Worm (Caenorhabditis elegans): ENCODE measurements around the gene zyg-11.

zyg-11 gene

DNA sequence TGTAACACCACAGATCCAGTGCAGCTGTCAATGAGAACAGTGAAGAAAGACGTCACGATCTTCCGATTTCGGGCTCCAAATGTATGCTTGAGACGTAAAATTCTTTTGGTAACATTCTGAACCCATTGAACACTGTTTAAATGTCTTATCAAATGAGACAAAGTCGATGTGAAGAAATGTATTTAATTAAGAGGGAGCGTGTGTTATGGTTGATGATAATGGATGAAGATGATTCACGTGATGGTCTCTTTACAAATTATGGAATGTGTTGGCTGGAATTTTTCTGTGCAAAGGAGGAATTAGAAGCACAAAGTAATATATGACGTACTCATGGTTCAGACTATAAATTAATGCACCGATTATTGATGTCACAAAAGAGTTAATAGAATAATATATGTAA is 10.5 kb upstream of the zyg-11 start:
- TF ChIP-seq W03F9.2 (tag; optimal IDR thresholded peaks at IDR 0.05) = no peak
- no peak for TF ChIP-seq dao-5 (tag; optimal IDR thresholded peaks at IDR 0.05)
- no peak for TF ChIP-seq him-1 (tag; optimal IDR thresholded peaks at IDR 0.05)

DNA sequence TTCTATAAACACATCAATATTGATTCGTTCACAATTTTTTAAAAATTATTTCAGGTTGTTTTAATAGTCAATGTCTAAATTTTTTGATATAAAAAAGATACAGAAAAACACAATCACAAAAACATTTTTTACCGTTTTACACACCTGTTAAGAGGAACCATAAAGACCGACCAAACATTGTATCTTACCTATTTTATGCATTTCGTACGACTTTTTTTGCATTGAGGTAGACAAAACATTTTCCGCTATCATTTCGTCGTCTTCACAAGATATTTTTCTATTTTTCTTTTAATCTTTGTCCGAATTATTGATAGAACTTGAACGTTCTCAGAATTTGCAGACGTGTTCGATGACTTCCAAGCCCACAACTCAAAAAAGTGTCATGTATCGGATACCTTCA is 9.1 kb upstream of the zyg-11 start, which contains the start of gene glna-2:
glna-2 (plus strand) TSS at position 301 of the 400 bp plus-strand sequence.
- TF ChIP-seq dao-5 (tag; optimal IDR thresholded peaks at IDR 0.05) = no peak
- TF ChIP-seq him-1 (tag; optimal IDR thresholded peaks at IDR 0.05) = no peak
- no peak for TF ChIP-seq W03F9.2 (tag; optimal IDR thresholded peaks at IDR 0.05)

DNA sequence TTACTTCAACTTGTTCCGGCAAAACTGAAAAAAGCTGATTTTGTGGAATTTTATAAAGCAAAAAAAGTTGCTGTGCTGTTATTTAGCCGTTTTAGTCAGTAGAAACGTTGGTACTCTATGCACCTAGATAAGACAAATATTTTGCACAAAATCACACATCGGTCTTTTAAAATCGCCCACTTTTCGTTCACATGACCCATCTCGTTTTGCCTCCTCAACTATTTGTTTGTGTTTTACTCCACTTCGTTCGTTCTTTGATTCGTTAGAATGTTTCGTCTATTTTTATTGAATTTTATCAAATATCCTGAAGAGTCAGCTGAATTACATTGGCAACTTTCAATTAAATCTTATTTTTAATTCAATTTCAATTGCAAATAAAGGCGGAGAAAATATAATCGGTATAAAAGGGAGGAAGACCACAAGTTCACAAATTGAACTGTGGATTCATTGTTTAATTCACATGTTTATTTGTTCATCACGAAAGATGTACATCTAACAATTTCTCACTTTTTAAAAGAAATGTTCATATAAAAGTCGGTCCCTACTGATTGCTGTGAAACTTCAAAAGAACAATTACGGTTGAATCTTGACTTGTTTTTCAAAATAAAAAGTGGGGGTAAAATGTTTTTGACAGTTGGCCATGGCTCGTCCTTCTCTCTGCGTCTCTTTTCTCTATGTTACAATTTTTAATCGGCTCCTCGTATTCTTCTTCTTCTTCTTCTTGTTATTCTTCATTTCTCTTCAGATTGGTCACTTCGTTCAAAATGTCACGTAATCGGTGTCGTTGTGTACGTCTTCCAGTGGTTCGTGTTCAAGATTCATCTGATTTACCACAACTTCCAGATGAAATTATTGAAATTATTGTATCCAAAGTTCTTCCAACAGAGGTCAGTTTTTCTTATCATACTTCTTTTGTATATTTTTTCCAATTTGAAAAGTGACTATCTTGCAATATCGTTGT is 5.1 kb upstream of the zyg-11 start, which contains the start of gene DH11.2:
DH11.2 (plus strand) TSS at position 746 of the 961 bp plus-strand sequence.
- no peak for TF ChIP-seq W03F9.2 (tag; optimal IDR thresholded peaks at IDR 0.05)
- no peak for TF ChIP-seq him-1 (tag; optimal IDR thresholded peaks at IDR 0.05)
- TF ChIP-seq dao-5 (tag; optimal IDR thresholded peaks at IDR 0.05) = no peak

DNA sequence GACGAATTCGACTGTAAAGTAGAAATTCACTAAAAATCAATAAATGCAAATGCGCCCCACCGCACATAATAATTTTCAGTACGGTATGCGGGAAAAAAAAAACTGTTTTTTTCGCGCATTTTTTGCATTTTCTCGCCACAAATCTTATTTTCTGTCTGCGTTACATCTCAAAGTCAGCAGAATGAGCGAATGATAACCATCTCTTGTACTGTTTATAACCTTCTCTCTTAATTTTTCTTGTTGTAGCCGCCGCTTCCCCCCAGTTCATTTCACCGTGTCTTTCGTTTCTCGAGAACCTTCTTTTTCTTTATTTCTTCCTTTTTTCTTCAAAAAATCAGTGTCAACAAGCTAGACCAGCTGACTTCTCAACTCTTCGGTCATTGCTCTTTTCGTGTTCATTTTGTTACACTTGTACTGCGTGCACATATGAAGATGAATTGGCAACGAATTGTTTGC is 2.0 kb upstream of the zyg-11 start:
- TF ChIP-seq him-1 (tag; optimal IDR thresholded peaks at IDR 0.05) (no peak), W03F9.2 (tag; optimal IDR thresholded peaks at IDR 0.05) (peak; percentile 29)

DNA sequence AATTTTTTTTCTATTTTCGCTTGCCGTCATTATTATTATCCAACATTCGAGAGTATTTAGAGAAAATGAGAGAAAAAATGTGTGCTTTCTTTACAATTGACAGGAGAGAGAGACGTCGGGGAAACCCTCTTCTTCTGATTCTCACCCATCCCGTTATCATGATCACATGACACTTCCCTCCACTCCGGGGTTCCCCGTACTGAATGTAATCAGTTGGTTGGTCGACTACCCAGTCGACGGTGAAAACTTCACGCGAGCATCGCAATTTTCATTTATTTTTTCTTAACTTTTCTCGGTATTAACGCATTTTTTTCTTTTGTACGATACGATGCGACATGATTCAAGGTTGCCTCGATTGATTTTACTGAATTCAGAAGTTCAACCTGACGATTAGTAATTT is 1.3 kb upstream of the zyg-11 start:
- TF ChIP-seq dao-5 (tag; optimal IDR thresholded peaks at IDR 0.05) = no peak
- peak; percentile 58 for TF ChIP-seq W03F9.2 (tag; optimal IDR thresholded peaks at IDR 0.05)

DNA sequence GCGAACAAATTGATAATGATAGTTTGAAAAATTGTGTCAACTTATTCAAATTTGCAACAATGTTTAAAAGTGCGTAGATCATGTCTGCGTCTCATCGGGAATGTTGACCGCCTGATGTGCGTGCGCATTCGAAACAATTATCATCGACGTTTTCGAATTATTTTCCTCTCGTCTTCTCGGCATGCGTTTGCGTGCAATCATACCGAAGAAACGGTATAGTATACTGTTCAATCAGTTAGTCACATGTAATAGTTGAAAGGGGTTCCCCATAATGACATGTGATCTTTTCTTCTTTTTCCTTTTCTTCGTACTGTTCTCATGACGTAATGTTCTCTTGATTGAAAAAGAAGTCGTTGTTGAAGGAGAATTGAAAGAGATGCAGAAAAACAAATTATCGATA is 719 bp upstream of the zyg-11 start:
- TF ChIP-seq dao-5 (tag; optimal IDR thresholded peaks at IDR 0.05) (peak; percentile 37), W03F9.2 (tag; optimal IDR thresholded peaks at IDR 0.05) (peak; percentile 34), him-1 (tag; optimal IDR thresholded peaks at IDR 0.05) (no peak)

DNA sequence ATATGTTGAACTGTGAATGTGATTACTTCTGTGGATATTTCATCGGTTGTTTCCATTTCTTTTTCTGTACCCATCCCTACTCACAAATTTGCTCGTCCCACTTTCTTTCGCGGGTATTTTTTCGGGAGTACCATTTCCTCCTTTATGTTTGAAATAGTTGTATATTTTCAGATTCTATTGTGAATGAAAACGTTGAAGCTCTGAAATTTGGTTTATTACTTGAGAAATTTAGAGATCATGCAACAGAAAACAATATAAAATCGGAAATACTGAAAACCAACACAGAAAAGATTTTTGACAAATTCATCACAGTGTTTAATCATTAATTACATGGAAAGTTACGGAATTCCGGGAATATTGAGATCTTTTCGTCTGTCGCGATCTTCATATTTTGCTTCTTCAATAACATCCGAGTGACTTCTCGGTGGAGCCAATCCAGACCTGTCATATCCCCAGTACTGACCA is 3.1 kb downstream of the zyg-11 start:
- no peak for TF ChIP-seq dao-5 (tag; optimal IDR thresholded peaks at IDR 0.05)
- no peak for TF ChIP-seq W03F9.2 (tag; optimal IDR thresholded peaks at IDR 0.05)
- TF ChIP-seq him-1 (tag; optimal IDR thresholded peaks at IDR 0.05) = no peak

DNA sequence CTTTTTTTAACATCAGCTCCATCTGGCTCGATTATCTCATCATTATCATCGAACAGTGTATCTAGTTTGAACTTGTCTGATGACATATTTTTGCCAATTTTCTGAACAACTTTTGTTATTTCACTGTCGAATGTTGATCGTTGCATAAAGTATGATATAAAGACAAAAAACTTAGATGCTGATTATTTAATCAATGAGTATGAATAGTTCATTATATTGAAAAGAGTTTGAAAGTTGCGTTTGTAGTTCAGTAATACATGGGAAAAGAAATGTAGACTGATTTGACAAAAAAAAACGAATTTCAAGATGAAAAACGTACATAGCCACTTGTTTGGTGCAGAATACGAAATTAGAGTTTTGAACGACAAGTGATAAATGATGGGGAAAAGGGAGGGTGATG is 5.0 kb downstream of the zyg-11 start, which contains the start of gene hda-2:
hda-2 (minus strand) TSS at position 101 of the 400 bp plus-strand sequence.
- TF ChIP-seq him-1 (tag; optimal IDR thresholded peaks at IDR 0.05) = no peak
- TF ChIP-seq dao-5 (tag; optimal IDR thresholded peaks at IDR 0.05) = no peak
- TF ChIP-seq W03F9.2 (tag; optimal IDR thresholded peaks at IDR 0.05) = no peak

DNA sequence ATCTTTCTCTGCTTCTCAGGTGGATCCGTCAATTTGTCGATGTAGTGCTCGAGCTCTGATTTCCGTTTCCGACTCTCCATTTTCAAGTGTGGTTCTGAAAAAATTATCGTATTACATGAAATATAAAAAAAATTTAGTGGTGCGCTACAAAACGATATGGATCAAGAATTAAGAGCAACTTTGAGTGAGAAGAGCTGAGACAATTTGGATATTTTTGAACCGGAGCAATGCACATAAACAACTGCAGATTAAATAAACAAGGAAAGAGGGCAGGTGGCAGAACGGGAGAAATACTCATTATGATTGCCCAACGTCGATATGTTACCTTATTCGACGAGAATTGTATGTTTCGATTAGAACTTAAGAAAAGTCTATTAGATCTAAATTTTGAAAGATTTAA is 10.2 kb downstream of the zyg-11 start, which contains the start of gene swsn-7:
swsn-7 (minus strand) TSS at position 101 of the 400 bp plus-strand sequence.
- TF ChIP-seq dao-5 (tag; optimal IDR thresholded peaks at IDR 0.05) (no peak), him-1 (tag; optimal IDR thresholded peaks at IDR 0.05) (no peak), W03F9.2 (tag; optimal IDR thresholded peaks at IDR 0.05) (no peak)

DNA sequence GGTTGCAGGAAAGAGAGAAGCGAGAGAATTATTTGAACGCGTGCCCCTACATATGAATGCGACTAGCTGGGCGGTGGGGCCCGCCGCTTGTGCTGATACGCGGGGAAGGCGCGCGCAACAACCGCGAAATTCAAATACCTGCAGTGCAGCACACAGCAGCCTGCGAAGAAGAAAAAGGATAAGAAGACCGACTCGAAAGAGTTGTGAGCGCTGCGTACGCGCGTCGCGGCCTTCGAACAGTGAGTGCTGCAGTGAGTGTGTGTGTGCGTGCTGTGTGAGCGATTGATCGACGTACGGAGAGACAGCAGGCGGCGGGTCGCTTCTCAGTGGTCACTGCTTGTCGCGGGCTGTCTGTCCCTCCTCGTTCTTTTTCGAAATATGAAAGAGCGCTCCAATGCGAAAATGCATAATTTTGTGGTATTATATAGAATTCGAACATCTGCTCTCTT is 10.8 kb downstream of the zyg-11 start:
- TF ChIP-seq him-1 (tag; optimal IDR thresholded peaks at IDR 0.05) (peak; percentile 93), dao-5 (tag; optimal IDR thresholded peaks at IDR 0.05) (peak; percentile 70), W03F9.2 (tag; optimal IDR thresholded peaks at IDR 0.05) (no peak)

DNA sequence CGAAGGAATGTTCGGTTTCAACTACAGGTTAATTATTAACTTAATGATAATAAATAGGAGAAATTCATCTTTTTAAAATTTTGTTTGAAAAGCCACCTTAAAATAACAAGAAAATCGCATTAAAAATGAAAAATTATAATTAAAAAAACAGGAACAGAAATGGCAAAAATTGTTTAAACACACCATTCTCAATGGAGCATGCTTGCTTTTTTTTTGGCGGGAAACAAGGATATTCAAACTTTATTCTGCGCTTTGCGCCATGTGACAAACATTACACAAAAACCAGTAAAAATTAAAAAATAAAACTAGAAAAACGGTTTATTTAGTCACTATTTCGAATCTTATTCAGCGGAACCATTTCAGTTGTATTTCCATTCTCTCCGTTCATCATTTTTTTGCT is 11.2 kb downstream of the zyg-11 start:
- TF ChIP-seq W03F9.2 (tag; optimal IDR thresholded peaks at IDR 0.05) (no peak), dao-5 (tag; optimal IDR thresholded peaks at IDR 0.05) (no peak), him-1 (tag; optimal IDR thresholded peaks at IDR 0.05) (no peak)

DNA sequence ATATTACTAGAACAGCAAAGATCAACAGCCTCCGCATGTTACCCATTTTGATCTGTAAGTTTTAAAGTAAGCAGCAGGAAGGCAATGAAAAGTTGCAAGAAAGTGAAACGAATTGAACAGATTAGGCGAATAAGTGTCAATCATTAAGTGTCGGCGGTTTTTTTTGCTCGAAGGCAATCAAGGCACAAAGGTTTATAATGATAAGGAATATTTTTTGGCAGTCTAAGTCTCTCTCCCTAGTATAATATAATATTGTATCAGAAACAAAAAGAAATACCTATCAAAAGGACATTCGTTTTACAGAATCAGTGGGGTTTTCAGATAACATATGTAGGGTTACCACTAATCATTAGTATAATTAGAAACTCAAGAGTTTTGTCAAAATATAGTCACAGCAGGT is 15.2 kb downstream of the zyg-11 start, which contains the start of gene nrf-6:
nrf-6 (minus strand) TSS at position 52 of the 400 bp plus-strand sequence.
- TF ChIP-seq dao-5 (tag; optimal IDR thresholded peaks at IDR 0.05) = no peak
- no peak for TF ChIP-seq him-1 (tag; optimal IDR thresholded peaks at IDR 0.05)
- no peak for TF ChIP-seq W03F9.2 (tag; optimal IDR thresholded peaks at IDR 0.05)

DNA sequence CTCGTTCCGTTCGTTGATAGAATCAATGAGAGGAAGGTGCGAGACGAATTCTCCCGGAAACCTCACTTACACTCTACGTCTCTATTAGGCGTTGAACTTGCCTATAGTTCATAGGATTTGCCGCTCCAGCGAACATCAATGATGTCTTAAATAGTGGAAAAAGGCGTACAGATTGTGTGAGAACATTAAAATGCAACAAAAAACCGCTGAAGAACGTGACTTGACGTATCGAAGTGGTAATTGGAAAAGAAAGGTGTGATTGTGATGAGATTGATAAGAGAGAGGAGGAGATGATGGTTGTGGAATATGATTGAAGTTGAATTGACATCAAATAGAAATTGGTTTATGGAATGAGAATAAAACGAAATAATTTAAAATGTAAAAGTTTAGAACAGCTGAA is 16.5 kb downstream of the zyg-11 start:
- no peak for TF ChIP-seq dao-5 (tag; optimal IDR thresholded peaks at IDR 0.05)

DNA sequence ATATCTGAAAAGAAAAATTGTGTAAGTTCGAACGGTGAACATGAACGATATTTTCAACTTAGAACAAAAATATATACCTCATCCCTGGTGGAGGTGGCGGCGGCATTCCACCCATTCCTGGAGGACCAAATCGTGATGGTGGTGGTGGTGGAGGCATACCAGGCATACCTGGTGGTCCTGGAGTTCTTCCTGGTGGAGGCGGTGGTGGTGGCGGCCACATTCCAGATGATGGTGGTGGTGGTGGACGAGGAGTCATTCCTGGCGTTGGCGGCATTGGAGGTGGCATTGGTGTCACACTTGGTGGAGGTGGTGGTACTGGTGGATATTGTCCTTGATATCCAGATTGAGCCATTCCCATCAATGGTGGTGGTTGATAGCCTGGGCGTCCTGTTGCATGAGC is 17.1 kb downstream of the zyg-11 start:
- TF ChIP-seq him-1 (tag; optimal IDR thresholded peaks at IDR 0.05) (no peak), W03F9.2 (tag; optimal IDR thresholded peaks at IDR 0.05) (no peak), dao-5 (tag; optimal IDR thresholded peaks at IDR 0.05) (no peak)

All from whole organism, L4/young adult.